Fruit fly (Drosophila melanogaster) whole organism, prepupa: ENCODE data around the gene CG43407.

Experiments used
- CG10631 ChIP-seq: fragments of 200-800 bp; sonication (Bioruptor generic); optimal IDR thresholded peaks from 2 replicates; lab custom pipeline; 2016; ENCODE audit warnings: missing biosample characterization, missing genetic modification characterization
- CG10669 ChIP-seq: fragments of 200-800 bp; sonication (Bioruptor generic); optimal IDR thresholded peaks from 3 replicates; lab custom pipeline; 2018; ENCODE audit warnings: missing biosample characterization, mild to moderate bottlenecking, missing genetic modification characterization, moderate library complexity
- CG11294 ChIP-seq: fragments of 200-800 bp; sonication (Bioruptor generic); IDR thresholded peaks from 2 replicates; pipeline ENCODE4 v1.3.6; 2022; ENCODE audit warnings: missing biosample characterization, missing genetic modification characterization
- CG11762 ChIP-seq: fragments of 200-800 bp; sonication (Bioruptor generic); optimal IDR thresholded peaks from 3 replicates; lab custom pipeline; 2016; ENCODE audit warnings: missing biosample characterization, missing genetic modification characterization; ENCODE audit not compliant: insufficient read depth
- CG11902 ChIP-seq: fragments of 200-800 bp; sonication (Bioruptor generic); optimal IDR thresholded peaks from 3 replicates; lab custom pipeline; 2016; ENCODE audit warnings: missing biosample characterization, missing genetic modification characterization
- CG1621 ChIP-seq: fragments of 200-800 bp; sonication (Bioruptor generic); optimal IDR thresholded peaks from 3 replicates; lab custom pipeline; 2018; ENCODE audit warnings: missing biosample characterization, mild to moderate bottlenecking, missing genetic modification characterization
- CG16779 ChIP-seq: fragments of 200-800 bp; sonication (Bioruptor generic); optimal IDR thresholded peaks from 3 replicates; lab custom pipeline; 2017; ENCODE audit warnings: missing biosample characterization, mild to moderate bottlenecking, missing genetic modification characterization
- CG3032 ChIP-seq: fragments of 200-800 bp; optimal IDR thresholded peaks from 2 replicates; lab custom pipeline; 2019; ENCODE audit warnings: missing biosample characterization, mild to moderate bottlenecking, missing genetic modification characterization, moderate library complexity
- CG31627 ChIP-seq: fragments of 200-800 bp; sonication (Bioruptor generic); optimal IDR thresholded peaks from 3 replicates; lab custom pipeline; 2016; ENCODE audit warnings: missing biosample characterization, missing genetic modification characterization
- CG32006 ChIP-seq: fragments of 200-800 bp; sonication (Bioruptor generic); optimal IDR thresholded peaks from 3 replicates; lab custom pipeline; 2017; ENCODE audit warnings: missing biosample characterization, mild to moderate bottlenecking, missing genetic modification characterization
- CG34406 ChIP-seq: fragments of 200-800 bp; sonication (Bioruptor generic); optimal IDR thresholded peaks from 3 replicates; lab custom pipeline; 2016; ENCODE audit warnings: missing biosample characterization, missing genetic modification characterization
- CG4318 ChIP-seq: fragments of 200-800 bp; sonication (Bioruptor generic); optimal IDR thresholded peaks from 3 replicates; lab custom pipeline; 2017; ENCODE audit warnings: missing biosample characterization, mild to moderate bottlenecking, missing genetic modification characterization
- CG6163 ChIP-seq: fragments of 200-800 bp; sonication (Bioruptor generic); IDR thresholded peaks from 3 replicates; pipeline ENCODE4 v1.3.6; 2022; ENCODE audit warnings: missing biosample characterization, missing genetic modification characterization
- CG6276 ChIP-seq: fragments of 200-800 bp; sonication (Bioruptor generic); optimal IDR thresholded peaks from 2 replicates; lab custom pipeline; 2017; ENCODE audit warnings: missing biosample characterization, mild to moderate bottlenecking, missing genetic modification characterization
- CG6808 ChIP-seq: fragments of 200-800 bp; sonication (Bioruptor generic); optimal IDR thresholded peaks from 3 replicates; lab custom pipeline; 2017; ENCODE audit warnings: missing biosample characterization, missing genetic modification characterization, mild to moderate bottlenecking, moderate library complexity, missing genetic modification reagents
- CG7368 ChIP-seq: fragments of 200-800 bp; sonication (Bioruptor generic); optimal IDR thresholded peaks from 3 replicates; lab custom pipeline; 2016; ENCODE audit warnings: missing biosample characterization, missing genetic modification characterization
- CG8119 ChIP-seq: fragments of 200-800 bp; sonication (Bioruptor generic); IDR thresholded peaks from 3 replicates; pipeline ENCODE4 v1.3.6; 2022; ENCODE audit warnings: missing biosample characterization, missing genetic modification characterization
- CG8319 ChIP-seq: fragments of 200-800 bp; sonication (Bioruptor generic); optimal IDR thresholded peaks from 3 replicates; lab custom pipeline; 2016; ENCODE audit warnings: missing biosample characterization, missing genetic modification characterization
- CG8632 ChIP-seq: fragments of 200-800 bp; sonication (Bioruptor generic); optimal IDR thresholded peaks from 3 replicates; lab custom pipeline; 2016; ENCODE audit warnings: missing biosample characterization, missing genetic modification characterization
- CG9139 ChIP-seq: fragments of 200-800 bp; sonication (Bioruptor generic); optimal IDR thresholded peaks from 3 replicates; lab custom pipeline; 2017; ENCODE audit warnings: missing biosample characterization, mild to moderate bottlenecking, missing genetic modification characterization
- Eip75B ChIP-seq: fragments of 200-800 bp; sonication (Bioruptor generic); optimal IDR thresholded peaks from 3 replicates; lab custom pipeline; 2016; ENCODE audit warnings: missing biosample characterization, missing genetic modification characterization
- Eip78C ChIP-seq: fragments of 200-800 bp; sonication (Bioruptor generic); peaks from one replicate; lab custom pipeline; 2016; ENCODE audit warnings: missing biosample characterization, missing genetic modification characterization
- Eip93F ChIP-seq: fragments of 200-800 bp; sonication (Bioruptor generic); optimal IDR thresholded peaks from 2 replicates; lab custom pipeline; 2016; ENCODE audit warnings: missing biosample characterization, mild to moderate bottlenecking, missing genetic modification characterization
- Ets21C ChIP-seq: fragments of 200-800 bp; sonication (Bioruptor generic); optimal IDR thresholded peaks from 3 replicates; lab custom pipeline; 2016; ENCODE audit warnings: missing biosample characterization, missing genetic modification characterization
- Ets96B ChIP-seq: fragments of 200-800 bp; optimal IDR thresholded peaks from 2 replicates; lab custom pipeline; 2019; ENCODE audit warnings: missing biosample characterization, mild to moderate bottlenecking, missing genetic modification characterization, moderate library complexity
- Gug ChIP-seq: fragments of 200-800 bp; sonication (Bioruptor generic); IDR thresholded peaks from 2 replicates; pipeline ENCODE4 v1.3.6; 2022; ENCODE audit warnings: missing biosample characterization, missing genetic modification characterization
- Hr38 ChIP-seq: sonication (Bioruptor generic); optimal IDR thresholded peaks from 2 replicates; lab custom pipeline; 2016; ENCODE audit warnings: missing biosample characterization, missing genetic modification characterization
- Hr39 ChIP-seq: fragments of 200-800 bp; sonication (Bioruptor generic); optimal IDR thresholded peaks from 2 replicates; lab custom pipeline; 2016; ENCODE audit warnings: missing biosample characterization, missing genetic modification characterization
- Lpt ChIP-seq: fragments of 200-800 bp; sonication (Bioruptor generic); optimal IDR thresholded peaks from 3 replicates; lab custom pipeline; 2016; ENCODE audit warnings: missing biosample characterization, missing genetic modification characterization
- OdsH ChIP-seq: fragments of 200-800 bp; sonication (Bioruptor generic); optimal IDR thresholded peaks from 3 replicates; lab custom pipeline; 2016; ENCODE audit warnings: missing biosample characterization, missing genetic modification characterization
- Smox ChIP-seq: fragments of 200-800 bp; sonication (Bioruptor generic); optimal IDR thresholded peaks from 3 replicates; lab custom pipeline; 2016; ENCODE audit warnings: missing biosample characterization, missing genetic modification characterization
- Sox102F ChIP-seq: fragments of 200-800 bp; sonication (Bioruptor generic); optimal IDR thresholded peaks from 2 replicates; lab custom pipeline; 2016; ENCODE audit warnings: missing biosample characterization, mild to moderate bottlenecking, missing genetic modification characterization
- Sox14 ChIP-seq: fragments of 200-800 bp; sonication (Bioruptor generic); optimal IDR thresholded peaks from 3 replicates; lab custom pipeline; 2016; ENCODE audit warnings: missing biosample characterization, missing genetic modification characterization
- Sox15 ChIP-seq: fragments of 200-800 bp; sonication (Bioruptor generic); optimal IDR thresholded peaks from 3 replicates; lab custom pipeline; 2016; ENCODE audit warnings: missing biosample characterization, missing genetic modification characterization
- achi ChIP-seq: fragments of 200-800 bp; sonication (Bioruptor generic); optimal IDR thresholded peaks from 3 replicates; lab custom pipeline; 2016; ENCODE audit warnings: missing biosample characterization, missing genetic modification characterization
- acj6 ChIP-seq: fragments of 200-800 bp; sonication (Bioruptor generic); optimal IDR thresholded peaks from 3 replicates; lab custom pipeline; 2016; ENCODE audit warnings: missing biosample characterization, missing genetic modification characterization
- cyc ChIP-seq: fragments of 200-800 bp; sonication (Bioruptor generic); optimal IDR thresholded peaks from 3 replicates; lab custom pipeline; 2016; ENCODE audit warnings: missing biosample characterization, missing genetic modification characterization
- dac ChIP-seq: fragments of 200-800 bp; sonication (Bioruptor generic); optimal IDR thresholded peaks from 2 replicates; lab custom pipeline; 2017; ENCODE audit warnings: missing biosample characterization, mild to moderate bottlenecking, missing genetic modification characterization
- dsx ChIP-seq: fragments of 200-800 bp; optimal IDR thresholded peaks from 3 replicates; lab custom pipeline; 2019; ENCODE audit warnings: missing biosample characterization, mild to moderate bottlenecking, missing genetic modification characterization, moderate library complexity; ENCODE audit not compliant: poor library complexity, severe bottlenecking
- eg ChIP-seq: fragments of 200-800 bp; sonication (Bioruptor generic); IDR thresholded peaks from 3 replicates; pipeline ENCODE4 v1.3.6; 2022; ENCODE audit warnings: missing biosample characterization, missing genetic modification characterization
- esn ChIP-seq: fragments of 200-800 bp; sonication (Bioruptor generic); optimal IDR thresholded peaks from 2 replicates; lab custom pipeline; 2016; ENCODE audit warnings: missing biosample characterization, mild to moderate bottlenecking, missing genetic modification characterization, moderate library complexity
- fd59A ChIP-seq: fragments of 200-800 bp; sonication (Bioruptor generic); optimal IDR thresholded peaks from 2 replicates; lab custom pipeline; 2017; ENCODE audit warnings: missing biosample characterization, mild to moderate bottlenecking, missing genetic modification characterization, missing genetic modification reagents
- fkh ChIP-seq: fragments of 200-800 bp; sonication (Bioruptor generic); optimal IDR thresholded peaks from 3 replicates; lab custom pipeline; 2017; ENCODE audit warnings: missing biosample characterization, mild to moderate bottlenecking, missing genetic modification characterization, moderate library complexity
- net ChIP-seq: fragments of 200-800 bp; sonication (Bioruptor generic); optimal IDR thresholded peaks from 3 replicates; lab custom pipeline; 2016; ENCODE audit warnings: missing biosample characterization, missing genetic modification characterization
- pdm3 ChIP-seq: fragments of 200-800 bp; sonication (Bioruptor generic); optimal IDR thresholded peaks from 3 replicates; lab custom pipeline; 2016; ENCODE audit warnings: missing biosample characterization, missing genetic modification characterization
- salr ChIP-seq, 2 experiments: fragments of 200-800 bp; sonication (Bioruptor generic); optimal IDR thresholded peaks; 3 replicates each; lab custom pipeline; 2016 to 2018; ENCODE audit warnings: missing biosample characterization in 2 of 2, missing genetic modification characterization in 2 of 2, mild to moderate bottlenecking in 1 of 2
- spab ChIP-seq: fragments of 200-800 bp; sonication (Bioruptor generic); optimal IDR thresholded peaks from 2 replicates; lab custom pipeline; 2017; ENCODE audit warnings: missing biosample characterization, mild to moderate bottlenecking, missing genetic modification characterization, missing genetic modification reagents
- ss ChIP-seq, 2 experiments: fragments of 200-800 bp; sonication (Bioruptor generic); optimal IDR thresholded peaks; 2 replicates in 1 of 2; 3 replicates in 1 of 2; lab custom pipeline; 2017 to 2018; ENCODE audit warnings: mild to moderate bottlenecking in 2 of 2, missing biosample characterization in 2 of 2, missing genetic modification characterization in 2 of 2, moderate library complexity in 1 of 2
- svp ChIP-seq: fragments of 200-800 bp; sonication (Bioruptor generic); peaks from one replicate; lab custom pipeline; 2016; ENCODE audit warnings: missing biosample characterization, missing genetic modification characterization
- topi ChIP-seq: fragments of 200-800 bp; sonication (Bioruptor generic); optimal IDR thresholded peaks from 3 replicates; lab custom pipeline; 2016; ENCODE audit warnings: missing biosample characterization, missing genetic modification characterization
- vri ChIP-seq: fragments of 200-800 bp; sonication (Bioruptor generic); optimal IDR thresholded peaks from 3 replicates; lab custom pipeline; 2016; ENCODE audit warnings: missing biosample characterization, mild to moderate bottlenecking, missing genetic modification characterization

Gene CG43407

dm6 chr3L:19046389-19047042 lies 6.7 kb downstream of the CG43407 start:
- TF ChIP-seq Sox14 (GFP tag; lab: Kevin White, UChicago) (peak; percentile 42), CG8632 (GFP tag; lab: Kevin White, UChicago) (peak; percentile 75), vri (GFP tag; lab: Kevin White, UChicago) (peak; percentile 59), Sox102F (peak; percentile 72), spab (GFP tag; lab: Kevin White, UChicago) (peak; percentile 63), CG6276 (GFP tag; lab: Kevin White, UChicago) (no peak), CG3032 (peak; percentile 58), CG4318 (GFP tag; lab: Kevin White, UChicago) (no peak), CG32006 (GFP tag; lab: Kevin White, UChicago) (peak; percentile 31), fkh (GFP tag; lab: Kevin White, UChicago) (no peak), acj6 (GFP tag; lab: Kevin White, UChicago) (peak; percentile 82), CG1621 (tag; lab: Kevin White, UChicago) (no peak), achi (peak; percentile 66), CG6808 (GFP tag; lab: Kevin White, UChicago) (peak; percentile 66), Gug (GFP tag; lab: Robert Waterston, UW) (no peak), Eip93F (GFP tag; lab: Kevin White, UChicago) (peak; percentile 74), CG8119 (GFP tag; lab: Robert Waterston, UW) (0 out of 3 replicates have a peak, but pooled peaks have one; percentile 18), topi (GFP tag; lab: Kevin White, UChicago) (peak; percentile 88), Ets96B (tag; lab: Kevin White, UChicago) (peak; percentile 63), CG16779 (tag; lab: Kevin White, UChicago) (peak; percentile 40), CG10669 (GFP tag; lab: Kevin White, UChicago) (peak; percentile 56), CG9139 (peak; percentile 38), CG34406 (GFP tag; lab: Kevin White, UChicago) (peak; percentile 75), fd59A (GFP tag; lab: Kevin White, UChicago) (peak; percentile 33), salr (GFP tag; optimal IDR thresholded peaks at IDR 0.05; lab: Kevin White, UChicago) (peak in 1 of 2 experiments; percentile 44), CG11902 (GFP tag; lab: Kevin White, UChicago) (peak; percentile 48), net (GFP tag; lab: Kevin White, UChicago) (peak; percentile 53), Smox (GFP tag; lab: Kevin White, UChicago) (peak; percentile 86), dsx (GFP tag; lab: Kevin White, UChicago) (peak; percentile 12), Eip75B (GFP tag; lab: Kevin White, UChicago) (peak; percentile 74), Ets21C (GFP tag; lab: Kevin White, UChicago) (peak; percentile 60), eg (GFP tag; lab: Robert Waterston, UW) (no peak), CG31627 (peak; percentile 69), CG11294 (GFP tag; lab: Robert Waterston, UW) (no peak), dac (GFP tag; lab: Kevin White, UChicago) (no peak), CG11762 (GFP tag; lab: Kevin White, UChicago) (peak; percentile 28), Hr38 (GFP tag; lab: Kevin White, UChicago) (no peak), pdm3 (peak; percentile 59), Eip78C (peak; percentile 92), CG7368 (peak; percentile 33), Hr39 (peak; percentile 67), CG8319 (GFP tag; lab: Kevin White, UChicago) (no peak), CG6163 (GFP tag; lab: Robert Waterston, UW) (no peak), svp (GFP tag; lab: Kevin White, UChicago) (peak; percentile 93), Lpt (GFP tag; lab: Kevin White, UChicago) (no peak), esn (GFP tag; lab: Kevin White, UChicago) (peak; percentile 93), CG10631 (GFP tag; lab: Kevin White, UChicago) (peak; percentile 68), Sox15 (GFP tag; lab: Kevin White, UChicago) (peak; percentile 59), OdsH (GFP tag; lab: Kevin White, UChicago) (peak; percentile 51), ss (GFP tag; optimal IDR thresholded peaks at IDR 0.05; lab: Kevin White, UChicago) (peak; percentile 66 to 98), cyc (GFP tag; lab: Kevin White, UChicago) (peak; percentile 83)
